Fruit fly (Drosophila melanogaster): ENCODE results near the gene sws.

Gene sws

DNA sequence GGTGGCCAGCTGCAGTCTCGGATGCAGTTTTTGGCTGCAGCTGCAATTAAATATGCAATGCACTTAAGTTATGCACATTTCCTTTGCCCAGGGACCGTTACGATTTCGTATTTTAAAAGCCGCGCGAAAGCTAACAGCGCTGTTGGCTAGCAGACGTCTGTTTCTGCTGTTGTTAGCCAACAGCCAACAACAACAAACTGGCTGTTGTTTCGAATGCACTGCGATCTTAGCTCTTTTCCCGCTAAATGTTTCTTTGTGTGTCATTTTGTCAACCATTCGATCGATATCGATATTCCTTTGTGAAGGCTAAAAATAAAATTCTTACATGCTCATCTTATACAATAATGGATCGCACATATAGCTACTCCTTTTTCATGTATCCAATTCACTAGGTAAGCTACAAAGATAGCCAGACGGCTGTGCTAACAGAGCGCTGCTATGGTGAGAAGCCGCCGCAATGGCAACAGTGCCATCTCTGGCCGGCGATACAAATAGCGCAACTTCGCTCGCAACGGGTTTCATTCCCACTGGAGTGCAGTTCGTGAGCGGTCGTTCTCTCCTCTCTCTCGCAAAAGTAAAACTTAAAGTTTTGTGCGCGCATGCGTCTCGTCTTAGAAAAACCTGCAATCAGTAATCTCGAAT, 1.3 kb upstream of the sws start (continued):
- TF ChIP-seq fd85E (GFP tag; optimal IDR thresholded peaks at IDR 0.05) = no peak

DNA sequence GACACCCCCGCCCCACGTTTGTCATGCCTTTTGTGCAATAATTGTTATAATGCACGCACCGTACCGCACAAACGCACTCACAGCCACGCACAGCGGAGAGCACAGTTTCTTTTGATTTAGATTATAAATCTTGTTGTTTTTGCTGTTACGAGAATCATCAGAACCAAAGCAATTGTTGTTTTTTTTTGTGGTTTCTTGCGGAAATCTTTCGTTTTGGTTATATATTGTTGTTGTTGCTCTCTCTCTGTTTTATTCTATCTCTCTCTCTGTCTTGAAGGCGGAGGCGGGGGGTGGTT, 240 bp downstream of the sws start:
- TF ChIP-seq CG11902 (GFP tag; optimal IDR thresholded peaks at IDR 0.05) = no peak
- TF ChIP-seq CG9139 (GFP tag; optimal IDR thresholded peaks at IDR 0.05) = peak; percentile 10
- TF ChIP-seq acj6 (GFP tag; optimal IDR thresholded peaks at IDR 0.05) = no peak
- TF ChIP-seq vri (GFP tag; optimal IDR thresholded peaks at IDR 0.05) = no peak
- TF ChIP-seq svp (GFP tag) = no peak
- no peak for TF ChIP-seq CG8319 (GFP tag; optimal IDR thresholded peaks at IDR 0.05)
- TF ChIP-seq Met (GFP tag; optimal IDR thresholded peaks at IDR 0.05) = no peak
- TF ChIP-seq Sox14 (GFP tag; optimal IDR thresholded peaks at IDR 0.05) = peak; percentile 28
- TF ChIP-seq fd59A (GFP tag; optimal IDR thresholded peaks at IDR 0.05) = no peak
- no peak for TF ChIP-seq fkh (GFP tag; optimal IDR thresholded peaks at IDR 0.05)
- peak; percentile 14 for TF ChIP-seq dsx (GFP tag; optimal IDR thresholded peaks at IDR 0.05; ENCODE audit: poor library complexity, severe bottlenecking)
- peak in 1 of 2 experiments; percentile 56 for TF ChIP-seq ss (GFP tag; optimal IDR thresholded peaks at IDR 0.05)
- 0 out of 3 replicates have a peak, but pooled peaks have one; percentile 9 for TF ChIP-seq CG8119 (GFP tag; IDR thresholded peaks at IDR 0.05)

DNA sequence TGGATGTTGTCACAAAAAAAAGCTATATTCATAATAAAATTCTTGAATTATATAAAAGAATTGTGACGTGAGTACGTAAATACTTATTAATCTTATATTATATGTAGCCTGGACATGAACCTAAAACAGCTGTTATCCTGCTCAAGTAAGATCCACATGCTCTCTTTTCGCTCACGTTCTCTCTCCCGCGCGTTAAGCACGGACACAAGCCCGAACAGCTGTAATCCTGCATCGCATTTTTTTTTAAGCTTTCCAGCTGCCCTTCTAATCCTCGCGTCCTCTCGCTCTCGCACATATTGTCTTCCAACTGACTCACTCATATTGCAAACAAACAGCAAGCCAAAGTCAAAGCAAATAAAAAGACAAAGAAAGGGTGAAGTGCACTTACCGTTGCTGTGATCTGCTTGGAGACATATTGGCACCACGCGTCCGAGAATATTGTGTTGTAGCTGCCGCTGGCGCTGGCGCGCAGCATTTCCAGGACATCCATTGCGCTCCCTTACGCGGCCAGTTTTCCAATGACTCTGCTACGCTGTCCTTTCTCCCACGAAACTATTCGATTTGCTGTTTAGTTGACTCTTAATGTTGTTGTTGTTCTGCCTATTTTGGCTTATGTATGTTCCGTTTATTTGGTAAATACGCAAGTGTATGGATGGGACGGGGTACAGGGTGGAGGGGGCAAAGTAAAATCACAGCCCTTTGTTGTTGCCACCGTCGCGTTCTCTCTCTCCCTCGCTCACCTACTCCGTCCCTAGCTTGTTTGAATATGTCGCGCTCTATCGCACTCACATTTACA, 786 bp downstream of the sws start:
- 0 out of 3 replicates have a peak, but pooled peaks have one; percentile 38 for TF ChIP-seq CG6163 (GFP tag; IDR thresholded peaks at IDR 0.05)
- peak; percentile 83 for TF ChIP-seq fkh (GFP tag; optimal IDR thresholded peaks at IDR 0.05)
- TF ChIP-seq CG6276 (GFP tag; optimal IDR thresholded peaks at IDR 0.05) = peak; percentile 20
- peak; percentile 69 for TF ChIP-seq Sox14 (GFP tag; optimal IDR thresholded peaks at IDR 0.05)
- peak; percentile 36 for TF ChIP-seq svp (GFP tag)
- TF ChIP-seq CG9139 (GFP tag; optimal IDR thresholded peaks at IDR 0.05) = no peak
- no peak for TF ChIP-seq Lpt (GFP tag; optimal IDR thresholded peaks at IDR 0.05)
- 0 out of 3 replicates have a peak, but pooled peaks have one; percentile 15 for TF ChIP-seq CG8119 (GFP tag; IDR thresholded peaks at IDR 0.05)
- TF ChIP-seq eg (GFP tag; IDR thresholded peaks at IDR 0.05) = no peak
- TF ChIP-seq Eip78C (GFP tag) = peak; percentile 49
- TF ChIP-seq CG6808 (GFP tag; optimal IDR thresholded peaks at IDR 0.05) = peak; percentile 16

dm6 chrX:7965761-7966555, 2.1 kb downstream of the sws start:
- TF ChIP-seq CG6276 (GFP tag; optimal IDR thresholded peaks at IDR 0.05) (peak; percentile 34), CG4318 (GFP tag; optimal IDR thresholded peaks at IDR 0.05) (no peak), lz (GFP tag; optimal IDR thresholded peaks at IDR 0.05) (no peak), CG6163 (GFP tag; IDR thresholded peaks at IDR 0.05) (peak; percentile 69), vri (GFP tag; optimal IDR thresholded peaks at IDR 0.05) (no peak), ss (GFP tag; optimal IDR thresholded peaks at IDR 0.05) (no peak), Eip78C (GFP tag) (peak; percentile 33), CG16779 (tag; optimal IDR thresholded peaks at IDR 0.05) (no peak), eg (GFP tag; IDR thresholded peaks at IDR 0.05) (peak; percentile 68; the same call in 2 of the 3 replicates), svp (GFP tag) (peak; percentile 61), CG10669 (GFP tag; optimal IDR thresholded peaks at IDR 0.05) (no peak), CG8119 (GFP tag; IDR thresholded peaks at IDR 0.05) (peak; percentile 60), Smox (GFP tag; optimal IDR thresholded peaks at IDR 0.05) (no peak), Sox15 (GFP tag; optimal IDR thresholded peaks at IDR 0.05) (no peak), Ets21C (GFP tag; optimal IDR thresholded peaks at IDR 0.05) (no peak), CG10631 (GFP tag; optimal IDR thresholded peaks at IDR 0.05) (no peak), CG6854 (GFP tag; optimal IDR thresholded peaks at IDR 0.05) (no peak), fd85E (GFP tag; optimal IDR thresholded peaks at IDR 0.05) (no peak), CG1621 (tag; optimal IDR thresholded peaks at IDR 0.05) (no peak), CG32006 (GFP tag; optimal IDR thresholded peaks at IDR 0.05) (peak; percentile 55), fd59A (GFP tag; optimal IDR thresholded peaks at IDR 0.05) (no peak), CG6808 (GFP tag; optimal IDR thresholded peaks at IDR 0.05) (no peak), dac (GFP tag; optimal IDR thresholded peaks at IDR 0.05) (no peak), Met (GFP tag; optimal IDR thresholded peaks at IDR 0.05) (no peak), achi (GFP tag; optimal IDR thresholded peaks at IDR 0.05) (peak; percentile 2), CG15336 (GFP tag; IDR thresholded peaks at IDR 0.05) (peak; percentile 39), CG7368 (GFP tag; optimal IDR thresholded peaks at IDR 0.05) (no peak), CG3919 (GFP tag; optimal IDR thresholded peaks at IDR 0.05) (peak; percentile 20)
